Worm (Caenorhabditis elegans) whole organism, young adult: ENCODE results near the gene mnr-1.

ENCODE experiments used
- C17E4.6 ChIP-seq: fragments of 200-800 bp; sonication (Bioruptor generic); IDR thresholded peaks from 2 replicates; pipeline ENCODE4 v1.3.6; 2022; ENCODE audit warnings: missing genetic modification reagents, missing genetic modification characterization, missing compliant biosample characterization
- D2030.7 ChIP-seq: fragments of 200-800 bp; sonication (Bioruptor generic); IDR thresholded peaks from 2 replicates; pipeline ENCODE4 v1.3.6; 2022; ENCODE audit warnings: missing genetic modification reagents, missing genetic modification characterization, missing compliant biosample characterization
- F10E7.11 ChIP-seq: sonication (generic microtip); optimal IDR thresholded peaks from 2 replicates; lab custom pipeline; 2017; ENCODE audit warnings: mild to moderate bottlenecking, missing genetic modification characterization, moderate library complexity, missing compliant biosample characterization
- F23B12.7 ChIP-seq: sonication (generic microtip); optimal IDR thresholded peaks from 2 replicates; lab custom pipeline; 2017; ENCODE audit warnings: missing genetic modification characterization, mild to moderate bottlenecking, missing compliant biosample characterization, antibody characterized with exemption, moderate library complexity; ENCODE audit not compliant: insufficient read depth
- F33H1.4 ChIP-seq: fragments of 200-800 bp; sonication (Bioruptor generic); IDR thresholded peaks from 2 replicates; pipeline ENCODE4 v1.3.6; 2022; ENCODE audit warnings: missing genetic modification reagents, missing genetic modification characterization, missing compliant biosample characterization
- F39B2.1 ChIP-seq: fragments of 200-800 bp; sonication (Bioruptor generic); IDR thresholded peaks from 2 replicates; pipeline ENCODE4 v1.3.6; 2022; ENCODE audit warnings: missing genetic modification reagents, missing genetic modification characterization, missing compliant biosample characterization
- K11D2.4 ChIP-seq: fragments of 200-800 bp; sonication (Bioruptor generic); IDR thresholded peaks from 2 replicates; pipeline ENCODE4 v1.3.6; 2022; ENCODE audit warnings: missing genetic modification reagents, missing genetic modification characterization, missing compliant biosample characterization
- T26A5.8 ChIP-seq: sonication (generic microtip); optimal IDR thresholded peaks from 2 replicates; lab custom pipeline; 2016; ENCODE audit warnings: missing genetic modification characterization, missing compliant biosample characterization
- Y67H2A.10 ChIP-seq: fragments of 200-800 bp; sonication (Bioruptor generic); conservative IDR thresholded peaks from 2 replicates; pipeline ENCODE4 v1.3.6; 2022; ENCODE audit warnings: missing genetic modification reagents, missing genetic modification characterization, missing compliant biosample characterization
- ama-1 ChIP-seq, 3 experiments: fragments of 150-350 bp in 1 of 3; sonication (generic microtip) in 2 of 3; optimal IDR thresholded peaks; 2 replicates each; lab custom pipeline; 2014 to 2018; ENCODE audit warnings: missing biosample characterization in 2 of 3, missing genetic modification characterization in 2 of 3, missing genetic modification reagents in 2 of 3
- ceh-100 ChIP-seq: fragments of 200-800 bp; sonication (Bioruptor generic); IDR thresholded peaks from 2 replicates; pipeline ENCODE4 v1.3.6; 2022; ENCODE audit warnings: missing genetic modification reagents, missing genetic modification characterization, missing compliant biosample characterization
- chd-7 ChIP-seq: sonication (generic microtip); optimal IDR thresholded peaks from 2 replicates; lab custom pipeline; 2016; ENCODE audit warnings: mild to moderate bottlenecking, missing genetic modification characterization, moderate library complexity, missing compliant biosample characterization
- egl-44 ChIP-seq: fragments of 200-800 bp; sonication (Bioruptor generic); IDR thresholded peaks from 2 replicates; pipeline ENCODE4 v1.3.6; 2022; ENCODE audit warnings: missing genetic modification reagents, missing genetic modification characterization, missing compliant biosample characterization
- ets-4 ChIP-seq: fragments of 200-800 bp; sonication (Bioruptor generic); optimal IDR thresholded peaks from 2 replicates; lab custom pipeline; 2018; ENCODE audit warnings: mild to moderate bottlenecking, missing genetic modification characterization, missing compliant biosample characterization
- hlh-12 ChIP-seq: sonication (generic microtip); optimal IDR thresholded peaks from 2 replicates; lab custom pipeline; 2016; ENCODE audit warnings: missing genetic modification characterization, missing compliant biosample characterization
- hsf-1 ChIP-seq: fragments of 200-800 bp; sonication (Bioruptor generic); IDR thresholded peaks from 2 replicates; pipeline ENCODE4 v1.3.6; 2022; ENCODE audit warnings: missing genetic modification reagents, missing genetic modification characterization, missing compliant biosample characterization
- let-526 ChIP-seq: fragments of 200-800 bp; sonication (Bioruptor generic); IDR thresholded peaks from 2 replicates; pipeline ENCODE4 v1.3.6; 2022; ENCODE audit warnings: missing genetic modification reagents, missing genetic modification characterization, missing compliant biosample characterization
- lin-26 ChIP-seq: fragments of 200-800 bp; sonication (Bioruptor generic); IDR thresholded peaks from 2 replicates; pipeline ENCODE4 v1.3.6; 2022; ENCODE audit warnings: missing genetic modification reagents, missing genetic modification characterization, missing compliant biosample characterization
- lin-54 ChIP-seq: fragments of 200-800 bp; sonication (Bioruptor generic); optimal IDR thresholded peaks from 2 replicates; lab custom pipeline; 2018; ENCODE audit warnings: mild to moderate bottlenecking, missing genetic modification characterization, missing compliant biosample characterization
- lir-1 ChIP-seq: fragments of 200-800 bp; sonication (Bioruptor generic); conservative IDR thresholded peaks from 2 replicates; pipeline ENCODE4 v1.3.6; 2022; ENCODE audit warnings: missing genetic modification reagents, missing genetic modification characterization, missing compliant biosample characterization
- lsl-1 ChIP-seq: fragments of 200-800 bp; sonication (Bioruptor generic); optimal IDR thresholded peaks from 2 replicates; lab custom pipeline; 2018; ENCODE audit warnings: mild to moderate bottlenecking, missing genetic modification characterization, moderate library complexity, missing compliant biosample characterization
- mcd-1 ChIP-seq: fragments of 200-800 bp; sonication (Bioruptor generic); IDR thresholded peaks from 2 replicates; pipeline ENCODE4 v1.3.6; 2022; ENCODE audit warnings: missing genetic modification reagents, missing genetic modification characterization, missing compliant biosample characterization
- nhr-120 ChIP-seq: fragments of 200-800 bp; sonication (Bioruptor generic); IDR thresholded peaks from 2 replicates; pipeline ENCODE4 v1.3.6; 2022; ENCODE audit warnings: missing genetic modification characterization, missing compliant biosample characterization
- nhr-27 ChIP-seq: fragments of 200-800 bp; sonication (Bioruptor generic); optimal IDR thresholded peaks from 2 replicates; lab custom pipeline; 2018; ENCODE audit warnings: mild to moderate bottlenecking, missing genetic modification characterization, moderate library complexity, missing compliant biosample characterization
- rec-8 ChIP-seq, 2 experiments: sonication (generic microtip); optimal IDR thresholded peaks; 2 replicates each; lab custom pipeline; 2016; ENCODE audit warnings: mild to moderate bottlenecking in 2 of 2, missing genetic modification characterization in 2 of 2, missing genetic modification reagents in 2 of 2, missing genotype in 2 of 2, missing biosample characterization in 1 of 2, missing compliant biosample characterization in 1 of 2, moderate library complexity in 1 of 2
- snpc-1.3 ChIP-seq: sonication (generic microtip); optimal IDR thresholded peaks from 2 replicates; lab custom pipeline; 2017; ENCODE audit warnings: missing genetic modification characterization, mild to moderate bottlenecking, missing compliant biosample characterization, antibody characterized with exemption, moderate library complexity, missing genotype, missing genetic modification reagents; ENCODE audit not compliant: insufficient read depth
- somi-1 ChIP-seq: fragments of 200-800 bp; sonication (Bioruptor generic); optimal IDR thresholded peaks from 2 replicates; lab custom pipeline; 2018; ENCODE audit warnings: mild to moderate bottlenecking, missing genetic modification characterization, missing compliant biosample characterization
- tbx-9 ChIP-seq: sonication (generic microtip); optimal IDR thresholded peaks from 2 replicates; lab custom pipeline; 2016; ENCODE audit warnings: borderline replicate concordance, missing genetic modification characterization, inconsistent platforms, missing compliant biosample characterization
- unc-130 ChIP-seq: sonication (generic microtip); optimal IDR thresholded peaks from 2 replicates; lab custom pipeline; 2016; ENCODE audit warnings: missing genetic modification reagents, missing genetic modification characterization, missing compliant biosample characterization
- xnd-1 ChIP-seq: sonication (generic microtip); optimal IDR thresholded peaks from 2 replicates; lab custom pipeline; 2016; ENCODE audit warnings: missing genotype, missing genetic modification reagents, missing genetic modification characterization, missing compliant biosample characterization
- ztf-18 ChIP-seq: sonication (generic microtip); optimal IDR thresholded peaks from 2 replicates; lab custom pipeline; 2016; ENCODE audit warnings: missing genotype, mild to moderate bottlenecking, missing genetic modification characterization, missing compliant biosample characterization

mnr-1 gene

DNA sequence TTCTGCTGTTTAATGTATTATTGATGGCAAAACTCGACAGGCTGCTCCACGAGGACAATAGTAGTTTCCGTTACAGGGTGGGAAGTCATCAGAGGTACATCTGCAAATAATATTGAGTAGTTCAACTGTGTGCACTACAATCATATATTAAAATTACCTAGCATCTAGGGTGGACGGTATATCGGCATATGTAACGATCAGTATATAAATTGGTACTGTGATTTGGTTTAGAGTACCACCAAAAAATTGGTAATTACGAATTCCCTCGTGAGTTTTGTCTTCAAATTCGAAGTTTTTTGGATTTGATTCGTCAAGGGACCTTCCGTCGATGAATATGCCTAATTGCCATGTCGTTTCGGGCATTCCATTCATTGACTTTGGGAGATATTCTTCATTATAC lies 17.6 kb upstream of the mnr-1 start, which contains the start of gene ttr-13:
Gene ttr-13, minus strand, starts transcription at position 101 of the 400 bp plus-strand sequence.
- TF ChIP-seq ama-1 (optimal IDR thresholded peaks at IDR 0.05; lab: Kevin White, UChicago), result no peak
- no peak for TF ChIP-seq ama-1 (GFP tag; optimal IDR thresholded peaks at IDR 0.05; lab: Kevin White, UChicago)
- TF ChIP-seq snpc-1.3 (tag; lab: Kevin White, UChicago), result no peak
- no peak for TF ChIP-seq xnd-1 (tag; lab: Kevin White, UChicago)
- TF ChIP-seq ztf-18, result no peak
- no peak for TF ChIP-seq F10E7.11 (tag; lab: Kevin White, UChicago)
- no peak for TF ChIP-seq lir-1
- no peak for TF ChIP-seq lin-54 (GFP tag; lab: Kevin White, UChicago)
- TF ChIP-seq F23B12.7, result no peak
- TF ChIP-seq nhr-27 (tag; lab: Kevin White, UChicago), result no peak
- TF ChIP-seq F33H1.4 (GFP tag; lab: Robert Waterston, UW), result no peak
- no peak for TF ChIP-seq Y67H2A.10 (GFP tag; lab: Robert Waterston, UW)
- no peak for TF ChIP-seq ets-4
- no peak for TF ChIP-seq let-526 (GFP tag; lab: Robert Waterston, UW)
- TF ChIP-seq K11D2.4, result no peak
- TF ChIP-seq nhr-120 (GFP tag; lab: Robert Waterston, UW), result no peak
- no peak for TF ChIP-seq C17E4.6 (GFP tag; lab: Robert Waterston, UW)
- no peak for TF ChIP-seq F39B2.1 (GFP tag; lab: Robert Waterston, UW)

ce11 chrV:20638344-20638743 lies 16.1 kb upstream of the mnr-1 start, which contains the start of gene Y44A6B.3:
Gene Y44A6B.3 (minus strand): TSS chrV:20638444.
- no peak for TF ChIP-seq D2030.7 (GFP tag; lab: Robert Waterston, UW)
- TF ChIP-seq hlh-12 (tag; lab: Kevin White, UChicago), result no peak
- TF ChIP-seq lsl-1 (GFP tag; lab: Kevin White, UChicago), result no peak
- no peak for TF ChIP-seq rec-8 (tag; optimal IDR thresholded peaks at IDR 0.05; lab: Kevin White, UChicago)
- no peak for TF ChIP-seq lin-54 (GFP tag; lab: Kevin White, UChicago)
- no peak for TF ChIP-seq ama-1 (optimal IDR thresholded peaks at IDR 0.05; lab: Kevin White, UChicago)
- no peak for TF ChIP-seq ama-1 (GFP tag; optimal IDR thresholded peaks at IDR 0.05; lab: Kevin White, UChicago)
- no peak for TF ChIP-seq tbx-9 (tag; lab: Kevin White, UChicago)
- no peak for TF ChIP-seq unc-130 (GFP tag; lab: Kevin White, UChicago)

- TF ChIP-seq mcd-1 (GFP tag; lab: Robert Waterston, UW) (no peak), egl-44 (GFP tag; lab: Robert Waterston, UW) (no peak), hsf-1 (GFP tag; lab: Robert Waterston, UW) (no peak)
These were observed 15.2 kb upstream of the mnr-1 start, which contains the start of gene srxa-14 for ce11 chrV:20639294-20639693. Gene srxa-14 (plus strand): TSS chrV:20639594.

DNA sequence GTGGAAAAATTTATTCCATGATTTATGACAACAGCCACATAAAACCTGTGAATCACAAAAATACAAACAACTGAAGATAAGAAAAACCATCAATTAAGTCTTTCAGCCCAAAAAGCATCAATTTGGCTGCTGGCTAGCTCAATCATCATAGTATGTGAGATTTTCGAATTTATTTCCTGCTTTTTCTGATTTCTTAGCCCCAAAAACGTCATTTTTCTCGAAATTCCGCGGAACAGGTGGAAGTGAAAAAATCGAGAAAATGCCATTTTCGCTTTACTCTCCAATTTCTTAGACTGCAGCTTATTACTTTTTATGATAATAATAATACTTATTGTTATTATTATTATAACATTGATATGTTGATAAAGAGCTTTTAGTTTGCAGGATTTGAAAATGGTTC lies 12.6 kb upstream of the mnr-1 start, which contains the start of gene srxa-15:
Gene srxa-15, plus strand, starts transcription at position 301 of the 400 bp plus-strand sequence.
- TF ChIP-seq rec-8 (tag; optimal IDR thresholded peaks at IDR 0.05; lab: Kevin White, UChicago) (no peak), T26A5.8 (tag; lab: Kevin White, UChicago) (no peak), snpc-1.3 (tag; lab: Kevin White, UChicago) (no peak), somi-1 (GFP tag; lab: Kevin White, UChicago) (no peak), F33H1.4 (GFP tag; lab: Robert Waterston, UW) (no peak), lin-26 (GFP tag; lab: Robert Waterston, UW) (no peak), chd-7 (no peak), ceh-100 (GFP tag; lab: Robert Waterston, UW) (no peak)
